Worm (Caenorhabditis elegans) whole organism, L4 larva: ENCODE data around the gene clec-2.
"Not testable (repeated sequence)": the region's sequence is repeated elsewhere in the genome, so short reads cannot be mapped to it uniquely, and the experiment has no call there.

Experiments
- F26F4.8 ChIP-seq: fragments of 200-800 bp; sonication (Bioruptor generic); conservative IDR thresholded peaks from 2 replicates; pipeline ENCODE4 v1.3.6; 2022; ENCODE audit warnings: missing genetic modification characterization, missing compliant biosample characterization
- F37D6.2 ChIP-seq: sonication (generic microtip); optimal IDR thresholded peaks from 2 replicates; lab custom pipeline; 2016; ENCODE audit warnings: mild to moderate bottlenecking, missing genetic modification characterization, missing compliant biosample characterization
- F44E2.7 ChIP-seq: fragments of 200-800 bp; sonication (Bioruptor generic); IDR thresholded peaks from 2 replicates; pipeline ENCODE4 v2.1.2; 2022; ENCODE audit warnings: missing genetic modification characterization, missing compliant biosample characterization
- R02D3.7 ChIP-seq: fragments of 150-350 bp; sonication (generic microtip); optimal IDR thresholded peaks from 3 replicates; lab custom pipeline; 2014; ENCODE audit warnings: missing biosample characterization, missing genetic modification characterization
- Y105C5A.15 ChIP-seq: fragments of 200-800 bp; sonication (Bioruptor generic); IDR thresholded peaks from 2 replicates; pipeline ENCODE4 v1.3.6; 2022; ENCODE audit warnings: missing genetic modification characterization, missing compliant biosample characterization
- Y48G9A.11 ChIP-seq: fragments of 200-800 bp; sonication (Bioruptor generic); IDR thresholded peaks from 2 replicates; pipeline ENCODE4 v1.3.6; 2022; ENCODE audit warnings: missing genetic modification reagents, missing genetic modification characterization, missing compliant biosample characterization
- Y75B8A.6 ChIP-seq: fragments of 200-800 bp; sonication (Bioruptor generic); IDR thresholded peaks from 2 replicates; pipeline ENCODE4 v1.3.6; 2022; ENCODE audit warnings: missing genetic modification reagents, missing genetic modification characterization, missing compliant biosample characterization
- ZK546.5 ChIP-seq, 2 experiments: sonication (generic microtip); optimal IDR thresholded peaks; 2 replicates each; lab custom pipeline; 2017; ENCODE audit warnings: missing biosample characterization in 2 of 2, missing genetic modification characterization in 2 of 2
- arid-1 ChIP-seq: fragments of 200-800 bp; sonication (Bioruptor generic); conservative IDR thresholded peaks from 2 replicates; pipeline ENCODE4 v1.3.6; 2022; ENCODE audit warnings: missing genetic modification reagents, missing genetic modification characterization, missing compliant biosample characterization
- ceh-20 ChIP-seq: fragments of 200-800 bp; sonication (Bioruptor generic); IDR thresholded peaks from 2 replicates; pipeline ENCODE4 v1.3.6; 2022; ENCODE audit warnings: missing genetic modification reagents, missing genetic modification characterization, missing compliant biosample characterization
- ceh-28 ChIP-seq: fragments of 150-350 bp; optimal IDR thresholded peaks from 2 replicates; lab custom pipeline; 2014; ENCODE audit warnings: missing biosample characterization, missing genetic modification reagents, missing genetic modification characterization
- ces-1 ChIP-seq: fragments of 150-350 bp; sonication (generic microtip); optimal IDR thresholded peaks from 4 replicates; lab custom pipeline; 2014; ENCODE audit warnings: missing biosample characterization, missing genetic modification reagents, missing genetic modification characterization
- dmd-8 ChIP-seq: fragments of 200-800 bp; sonication (Bioruptor generic); IDR thresholded peaks from 2 replicates; pipeline ENCODE4 v1.3.6; 2022; ENCODE audit warnings: missing genetic modification characterization, missing compliant biosample characterization
- fkh-10 ChIP-seq: fragments of 150-350 bp; optimal IDR thresholded peaks from 2 replicates; lab custom pipeline; 2014; ENCODE audit warnings: missing biosample characterization, missing genetic modification reagents, missing genetic modification characterization
- fos-1 ChIP-seq: fragments of 150-350 bp; optimal IDR thresholded peaks from 2 replicates; lab custom pipeline; 2014; ENCODE audit warnings: missing biosample characterization, missing genetic modification characterization
- gei-8 ChIP-seq: fragments of 200-800 bp; sonication (Bioruptor generic); optimal IDR thresholded peaks from 2 replicates; lab custom pipeline; 2018; ENCODE audit warnings: mild to moderate bottlenecking, missing genetic modification characterization, missing compliant biosample characterization
- lim-7 ChIP-seq: fragments of 200-800 bp; sonication (Bioruptor generic); IDR thresholded peaks from 2 replicates; pipeline ENCODE4 v1.3.6; 2022; ENCODE audit warnings: missing genetic modification characterization, missing compliant biosample characterization
- lin-38 ChIP-seq: fragments of 200-800 bp; sonication (Bioruptor generic); IDR thresholded peaks from 2 replicates; pipeline ENCODE4 v1.3.6; 2022; ENCODE audit warnings: missing genetic modification reagents, missing genetic modification characterization, missing compliant biosample characterization
- madf-9 ChIP-seq: fragments of 200-800 bp; sonication (Bioruptor generic); conservative IDR thresholded peaks from 2 replicates; pipeline ENCODE4 v1.3.6; 2022; ENCODE audit warnings: missing genetic modification reagents, missing genetic modification characterization, missing compliant biosample characterization
- nhr-25 ChIP-seq: sonication (generic microtip); optimal IDR thresholded peaks from 2 replicates; lab custom pipeline; 2017; ENCODE audit warnings: missing genetic modification characterization, mild to moderate bottlenecking, missing compliant biosample characterization, antibody characterized with exemption, moderate library complexity, borderline replicate concordance; ENCODE audit not compliant: insufficient read depth
- nhr-6 ChIP-seq: fragments of 150-350 bp; optimal IDR thresholded peaks from 2 replicates; lab custom pipeline; 2014; ENCODE audit warnings: missing biosample characterization, missing genetic modification characterization
- nhr-77 ChIP-seq: fragments of 150-350 bp; optimal IDR thresholded peaks from 2 replicates; lab custom pipeline; 2014; ENCODE audit warnings: missing biosample characterization, missing genetic modification characterization
- pha-4 ChIP-seq, 2 experiments: fragments of 150-350 bp in 1 of 2; fragments of 200-800 bp in 1 of 2; sonication (Bioruptor generic) in 1 of 2; IDR thresholded peaks in 1 of 2; optimal IDR thresholded peaks in 1 of 2; 2 replicates each; pipeline versions ENCODE4 v1.3.6 to Lab custom; 2014 to 2022; ENCODE audit warnings: missing genetic modification characterization in 2 of 2, missing genetic modification reagents in 2 of 2, missing biosample characterization in 1 of 2, missing compliant biosample characterization in 1 of 2
- pqm-1 ChIP-seq: sonication (generic microtip); optimal IDR thresholded peaks from 2 replicates; lab custom pipeline; 2017; ENCODE audit warnings: missing biosample characterization, missing genetic modification characterization
- rbr-2 ChIP-seq: sonication (generic microtip); optimal IDR thresholded peaks from 2 replicates; lab custom pipeline; 2016; ENCODE audit warnings: missing genotype, missing genetic modification characterization, missing compliant biosample characterization
- sdz-12 ChIP-seq: fragments of 200-800 bp; sonication (Bioruptor generic); optimal IDR thresholded peaks from 2 replicates; lab custom pipeline; 2018; ENCODE audit warnings: mild to moderate bottlenecking, missing genetic modification characterization, missing compliant biosample characterization
- set-16 ChIP-seq: fragments of 200-800 bp; sonication (Bioruptor generic); IDR thresholded peaks from 2 replicates; pipeline ENCODE4 v1.3.6; 2022; ENCODE audit warnings: missing genetic modification reagents, missing genetic modification characterization, missing compliant biosample characterization
- snpc-4 ChIP-seq: fragments of 150-350 bp; optimal IDR thresholded peaks from 2 replicates; lab custom pipeline; 2014; ENCODE audit warnings: missing biosample characterization, missing genetic modification characterization
- tra-1 ChIP-seq: fragments of 200-800 bp; sonication (Bioruptor generic); IDR thresholded peaks from 2 replicates; pipeline ENCODE4 v1.3.6; 2022; ENCODE audit warnings: missing genetic modification reagents, missing genetic modification characterization, missing compliant biosample characterization
- vab-7 ChIP-seq: fragments of 200-800 bp; sonication (Bioruptor generic); IDR thresholded peaks from 2 replicates; pipeline ENCODE4 v1.3.6; 2022; ENCODE audit warnings: missing genetic modification reagents, missing genetic modification characterization, missing compliant biosample characterization
- zip-11 ChIP-seq: fragments of 200-800 bp; sonication (Bioruptor generic); IDR thresholded peaks from 2 replicates; pipeline ENCODE4 v1.3.6; 2022; ENCODE audit warnings: missing genetic modification characterization, missing compliant biosample characterization
- zip-2 ChIP-seq: fragments of 150-350 bp; optimal IDR thresholded peaks from 2 replicates; lab custom pipeline; 2014; ENCODE audit warnings: missing biosample characterization, missing genetic modification characterization

The clec-2 gene

DNA sequence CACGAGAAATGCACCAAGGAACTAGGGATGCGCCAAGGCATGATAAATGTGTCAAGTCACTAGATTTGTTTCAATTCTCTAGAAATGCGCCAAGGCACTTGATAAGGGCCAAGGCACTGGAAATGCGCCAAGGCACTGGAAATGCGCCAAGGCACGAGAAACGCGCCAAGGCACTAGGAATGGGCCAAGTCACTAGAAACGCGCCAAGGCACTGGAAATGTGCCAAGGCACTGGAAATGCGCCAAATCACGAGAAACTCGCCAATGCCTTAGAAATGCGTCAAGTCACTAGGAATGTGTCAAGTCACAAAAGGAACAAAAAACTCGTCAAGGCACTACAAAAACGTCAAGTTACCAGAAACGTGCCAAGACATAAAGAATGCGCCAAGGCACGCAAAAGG, 13.1 kb upstream of the clec-2 start (continued):
- no peak for TF ChIP-seq nhr-6 (tag; lab: Kevin White, UChicago)
- no peak for TF ChIP-seq ZK546.5 (tag; optimal IDR thresholded peaks at IDR 0.05; lab: Kevin White, UChicago)
- TF ChIP-seq F44E2.7 (GFP tag; lab: Robert Waterston, UW) = no peak
- no peak for TF ChIP-seq F37D6.2 (tag; lab: Kevin White, UChicago)
- no peak for TF ChIP-seq sdz-12 (GFP tag; lab: Kevin White, UChicago)
- peak; percentile 23; the same call in 1 of the 2 replicates for TF ChIP-seq ceh-20 (GFP tag; lab: Robert Waterston, UW)
- TF ChIP-seq pqm-1 (tag; lab: Kevin White, UChicago) = no peak
- TF ChIP-seq snpc-4 (tag; lab: Kevin White, UChicago) = no peak
- TF ChIP-seq Y105C5A.15 (GFP tag; lab: Robert Waterston, UW) = no peak
- no peak for TF ChIP-seq R02D3.7 (tag; lab: Kevin White, UChicago)

- TF ChIP-seq ceh-28 (tag; lab: Kevin White, UChicago) = peak; percentile 55
- TF ChIP-seq Y48G9A.11 (GFP tag; lab: Robert Waterston, UW) = no peak
- peak; percentile 75 for TF ChIP-seq set-16 (GFP tag; lab: Robert Waterston, UW)
- TF ChIP-seq gei-8 (GFP tag; lab: Kevin White, UChicago) = no peak
- no peak for TF ChIP-seq sdz-12 (GFP tag; lab: Kevin White, UChicago)
- no peak for TF ChIP-seq rbr-2 (tag; lab: Kevin White, UChicago)
- TF ChIP-seq arid-1 (GFP tag; lab: Robert Waterston, UW) = no peak
- no peak for TF ChIP-seq vab-7 (GFP tag; lab: Robert Waterston, UW)
- no peak for TF ChIP-seq tra-1
- TF ChIP-seq nhr-25 = no peak
- no peak for TF ChIP-seq fkh-10 (GFP tag; lab: Kevin White, UChicago)
These were observed 11.7 kb upstream of the clec-2 start for ce11 chrII:3034914-3035313.

- not testable (repeated sequence) for TF ChIP-seq zip-2 (tag; lab: Kevin White, UChicago); zip-11 (GFP tag; lab: Robert Waterston, UW); fos-1 (tag; lab: Kevin White, UChicago)
- TF ChIP-seq, all 104 proteins: peak for 0; not testable (repeated sequence) for 104
These were observed 9.2 kb upstream of the clec-2 start, which contains the start of gene B0454.6 for ce11 chrII:3032480-3032879. Gene B0454.6 (plus strand): TSS chrII:3032780.

DNA sequence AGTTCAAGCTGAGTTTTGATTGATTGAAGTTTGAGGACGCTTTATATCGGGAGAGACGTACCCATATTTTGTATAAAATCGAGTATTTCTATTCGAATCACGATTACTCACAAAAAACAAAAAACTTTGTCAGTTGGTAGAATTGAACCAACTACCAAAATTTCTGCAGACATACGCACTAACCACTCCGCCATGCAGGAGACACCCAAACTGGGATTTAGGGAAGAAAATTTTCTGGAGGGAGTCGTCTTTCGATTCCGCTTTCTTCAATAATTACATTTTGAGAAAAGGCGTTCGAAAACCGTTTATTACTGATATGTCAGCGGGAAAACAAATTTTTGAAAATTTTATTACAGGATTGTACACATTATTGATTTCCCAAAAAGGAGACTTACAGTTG, 8.1 kb upstream of the clec-2 start:
- TF ChIP-seq pha-4 (GFP tag; IDR thresholded peaks at IDR 0.05; lab: Robert Waterston, UW) (peak; percentile 45; the same call in 1 of the 2 replicates), tra-1 (0 out of 2 replicates have a peak, but pooled peaks have one; percentile 33), dmd-8 (GFP tag; lab: Robert Waterston, UW) (0 out of 2 replicates have a peak, but pooled peaks have one; percentile 59), F26F4.8 (GFP tag; lab: Robert Waterston, UW) (0 out of 2 replicates have a peak, but pooled peaks have one; percentile 17), vab-7 (GFP tag; lab: Robert Waterston, UW) (0 out of 2 replicates have a peak, but pooled peaks have one; percentile 10), lin-38 (GFP tag; lab: Robert Waterston, UW) (peak; percentile 47)
- TF ChIP-seq pha-4 (tag; optimal IDR thresholded peaks at IDR 0.05; lab: Kevin White, UChicago) = not testable (repeated sequence)
- TF ChIP-seq, all 104 proteins: peak for 6; not testable (repeated sequence) for 98

- TF ChIP-seq snpc-4 (tag; lab: Kevin White, UChicago) = no peak
- TF ChIP-seq ces-1 (GFP tag; lab: Kevin White, UChicago) = no peak
- no peak for TF ChIP-seq Y105C5A.15 (GFP tag; lab: Robert Waterston, UW)
- no peak for TF ChIP-seq Y75B8A.6
- TF ChIP-seq lim-7 (GFP tag; lab: Robert Waterston, UW) = no peak
- TF ChIP-seq madf-9 (GFP tag; lab: Robert Waterston, UW) = no peak
- TF ChIP-seq nhr-77 (tag; lab: Kevin White, UChicago) = no peak
These were observed 7.2 kb upstream of the clec-2 start for ce11 chrII:3030416-3030815.
